Fruit fly (Drosophila melanogaster): ENCODE data around the gene CG5953.

The CG5953 gene

DNA sequence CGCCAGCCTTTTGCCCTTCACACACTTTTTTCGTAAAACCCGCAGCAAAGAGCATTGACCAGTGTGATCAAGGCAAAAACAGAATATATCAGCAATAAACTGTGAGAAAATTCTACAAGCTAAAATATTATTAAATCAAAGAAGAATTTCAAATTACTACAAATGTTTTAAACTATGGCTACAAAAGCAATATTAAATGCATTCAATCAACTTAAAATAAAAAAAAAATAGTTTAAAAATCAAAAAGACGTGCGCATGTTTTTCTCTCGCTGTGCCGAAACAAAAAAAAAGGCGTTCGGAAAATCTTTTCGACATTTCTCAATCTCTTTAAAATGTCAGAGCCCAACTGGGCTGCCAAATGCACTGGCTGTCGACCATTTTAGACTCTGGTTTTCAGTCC, 34.6 kb downstream of the CG5953 start (continued):
- TF ChIP-seq Sox100B (GFP tag; optimal IDR thresholded peaks at IDR 0.05): peak; percentile 14
- peak in 1 of 2 experiments; percentile 19 for TF ChIP-seq Pdp1 (GFP tag; optimal IDR thresholded peaks at IDR 0.05)
- no peak for TF ChIP-seq br (optimal IDR thresholded peaks at IDR 0.05)
- no peak for TF ChIP-seq bab2 (GFP tag; optimal IDR thresholded peaks at IDR 0.05)
- peak; percentile 52; the same call in 1 of the 2 replicates for TF ChIP-seq HLH3B (GFP tag; IDR thresholded peaks at IDR 0.05)
- TF ChIP-seq tap (tag; optimal IDR thresholded peaks at IDR 0.05): no peak
- peak; percentile 20 for TF ChIP-seq CG10267 (tag; optimal IDR thresholded peaks at IDR 0.05)
- TF ChIP-seq Asciz (GFP tag; optimal IDR thresholded peaks at IDR 0.05): peak; percentile 32
- TF ChIP-seq Xrp1 (GFP tag; IDR thresholded peaks at IDR 0.05): peak; percentile 66
- peak; percentile 23 for TF ChIP-seq CG18262 (tag; optimal IDR thresholded peaks at IDR 0.05)
- TF ChIP-seq phol (tag; optimal IDR thresholded peaks at IDR 0.05): peak; percentile 34
- TF ChIP-seq PHDP (tag; optimal IDR thresholded peaks at IDR 0.05): no peak
- TF ChIP-seq lmd (GFP tag; IDR thresholded peaks at IDR 0.05): 0 out of 2 replicates have a peak, but pooled peaks have one; percentile 6
- peak; percentile 43 for TF ChIP-seq CG8388 (GFP tag; optimal IDR thresholded peaks at IDR 0.05)
- peak; percentile 67 for TF ChIP-seq vvl (GFP tag; IDR thresholded peaks at IDR 0.05)
- TF ChIP-seq maf-S (GFP tag; optimal IDR thresholded peaks at IDR 0.05): no peak
- TF ChIP-seq CG3407 (GFP tag; optimal IDR thresholded peaks at IDR 0.05): no peak
- no peak for TF ChIP-seq Awh (GFP tag; IDR thresholded peaks at IDR 0.05)
- no peak for TF ChIP-seq gro (GFP tag; optimal IDR thresholded peaks at IDR 0.05)
- TF ChIP-seq CG11093 (GFP tag; IDR thresholded peaks at IDR 0.05): peak; percentile 24; the same call in 1 of the 3 replicates
- TF ChIP-seq HLHmδ (GFP tag; optimal IDR thresholded peaks at IDR 0.05): no peak
- TF ChIP-seq Ptx1 (GFP tag; IDR thresholded peaks at IDR 0.05): 0 out of 2 replicates have a peak, but pooled peaks have one; percentile 38
- TF ChIP-seq CG13296 (GFP tag; optimal IDR thresholded peaks at IDR 0.05): no peak
- 0 out of 3 replicates have a peak, but pooled peaks have one; percentile 37 for TF ChIP-seq ken (GFP tag; IDR thresholded peaks at IDR 0.05)
- peak; percentile 27 for TF ChIP-seq CG30403 (GFP tag; optimal IDR thresholded peaks at IDR 0.05)
- no peak for TF ChIP-seq C15 (GFP tag; IDR thresholded peaks at IDR 0.05)
- TF ChIP-seq CG12391 (tag; optimal IDR thresholded peaks at IDR 0.05): peak; percentile 25
- peak; percentile 5 for TF ChIP-seq ind (GFP tag; optimal IDR thresholded peaks at IDR 0.05)
- TF ChIP-seq gem (tag; optimal IDR thresholded peaks at IDR 0.05): peak; percentile 52
- peak; percentile 12 for TF ChIP-seq CG1602 (GFP tag; optimal IDR thresholded peaks at IDR 0.05)
- TF ChIP-seq otp (GFP tag; IDR thresholded peaks at IDR 0.05): 0 out of 3 replicates have a peak, but pooled peaks have one; percentile 27
- peak in 1 of 2 experiments; percentile 54 for TF ChIP-seq bsh (GFP tag; optimal IDR thresholded peaks at IDR 0.05)
- TF ChIP-seq Sry-δ (GFP tag; optimal IDR thresholded peaks at IDR 0.05): no peak
- TF ChIP-seq tx (GFP tag; optimal IDR thresholded peaks at IDR 0.05): no peak
- peak; percentile 16 for TF ChIP-seq CG9727 (GFP tag; optimal IDR thresholded peaks at IDR 0.05)
- TF ChIP-seq tgo (GFP tag; IDR thresholded peaks at IDR 0.05): peak; percentile 45; the same call in 2 of the 3 replicates
- peak; percentile 35; the same call in 1 of the 3 replicates for TF ChIP-seq zfh1 (GFP tag; IDR thresholded peaks at IDR 0.05)
- peak; percentile 55 for TF ChIP-seq CG17328 (GFP tag; IDR thresholded peaks at IDR 0.05)
- TF ChIP-seq B-H1 (GFP tag; IDR thresholded peaks at IDR 0.05): 0 out of 3 replicates have a peak, but pooled peaks have one; percentile 22
- TF ChIP-seq CG2202 (tag; optimal IDR thresholded peaks at IDR 0.05): no peak
- TF ChIP-seq unpg (GFP tag; optimal IDR thresholded peaks at IDR 0.05): peak; percentile 26
- 0 out of 2 replicates have a peak, but pooled peaks have one; percentile 5 for TF ChIP-seq CG1024 (GFP tag; IDR thresholded peaks at IDR 0.05)
- peak in 1 of 2 experiments; percentile 17 for TF ChIP-seq chif (GFP tag; optimal IDR thresholded peaks at IDR 0.05)
- TF ChIP-seq CG13775 (GFP tag; optimal IDR thresholded peaks at IDR 0.05): peak; percentile 28
- 0 out of 2 replicates have a peak, but pooled peaks have one; percentile 33 for TF ChIP-seq CG7372 (GFP tag; IDR thresholded peaks at IDR 0.05)
- 0 out of 2 replicates have a peak, but pooled peaks have one; percentile 27 for TF ChIP-seq CG6272 (GFP tag; IDR thresholded peaks at IDR 0.05)
- peak; percentile 45 for TF ChIP-seq CG2712 (tag; optimal IDR thresholded peaks at IDR 0.05)
- peak in 1 of 2 experiments; percentile 56 for TF ChIP-seq Hr51 (GFP tag; optimal IDR thresholded peaks at IDR 0.05)
- TF ChIP-seq BEAF-32 (GFP tag; optimal IDR thresholded peaks at IDR 0.05): no peak
- TF ChIP-seq CG17361 (GFP tag; IDR thresholded peaks at IDR 0.05): no peak; the same call in 2 of the 3 replicates
